Fruit fly (Drosophila melanogaster): ENCODE measurements around the gene DIP1.

The DIP1 gene

DNA sequence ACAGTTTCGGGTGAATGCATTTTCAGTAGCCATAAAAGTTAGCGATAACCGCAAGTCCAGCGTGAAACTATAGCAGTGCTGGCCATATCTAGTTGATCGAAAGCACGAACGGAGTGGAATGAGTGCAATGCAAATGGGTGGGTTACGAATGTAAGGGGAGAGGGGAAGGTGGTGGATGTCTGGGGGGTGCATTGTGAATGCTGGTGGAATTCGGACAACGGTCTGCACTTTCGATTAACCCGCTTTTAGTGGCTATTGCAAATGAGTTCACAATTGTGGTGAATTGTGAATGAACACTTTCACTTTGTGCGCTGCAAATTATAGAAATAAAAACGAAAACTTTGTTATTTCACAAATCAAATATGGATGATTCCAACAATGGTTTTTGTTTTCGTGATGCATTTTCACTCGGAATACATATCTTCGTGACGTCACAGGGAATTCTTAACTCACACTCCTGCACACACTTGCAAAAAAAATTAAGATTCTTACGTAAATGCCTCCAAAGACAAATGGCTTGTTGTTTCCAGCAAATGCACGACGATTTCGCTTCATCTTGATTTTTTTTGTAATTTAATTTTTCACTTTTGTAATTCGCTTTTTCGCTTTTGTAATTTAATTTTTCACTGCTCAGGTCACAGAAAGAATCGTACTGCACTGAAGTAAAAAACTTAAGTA, at the start of gene DIP1 (continued):
- TF ChIP-seq CG15336 (GFP tag; IDR thresholded peaks at IDR 0.05) (peak; percentile 59; the same call in 1 of the 2 replicates), CG6163 (GFP tag; IDR thresholded peaks at IDR 0.05) (peak; percentile 75), CG9139 (GFP tag; optimal IDR thresholded peaks at IDR 0.05) (peak; percentile 5), CG6792 (GFP tag; optimal IDR thresholded peaks at IDR 0.05) (peak; percentile 51), Smox (GFP tag; optimal IDR thresholded peaks at IDR 0.05) (peak; percentile 73), CG6854 (GFP tag; optimal IDR thresholded peaks at IDR 0.05) (peak; percentile 59), Eip93F (GFP tag; optimal IDR thresholded peaks at IDR 0.05) (no peak), spab (GFP tag; optimal IDR thresholded peaks at IDR 0.05) (peak; percentile 40), CG10669 (GFP tag; optimal IDR thresholded peaks at IDR 0.05) (peak; percentile 61)

DNA sequence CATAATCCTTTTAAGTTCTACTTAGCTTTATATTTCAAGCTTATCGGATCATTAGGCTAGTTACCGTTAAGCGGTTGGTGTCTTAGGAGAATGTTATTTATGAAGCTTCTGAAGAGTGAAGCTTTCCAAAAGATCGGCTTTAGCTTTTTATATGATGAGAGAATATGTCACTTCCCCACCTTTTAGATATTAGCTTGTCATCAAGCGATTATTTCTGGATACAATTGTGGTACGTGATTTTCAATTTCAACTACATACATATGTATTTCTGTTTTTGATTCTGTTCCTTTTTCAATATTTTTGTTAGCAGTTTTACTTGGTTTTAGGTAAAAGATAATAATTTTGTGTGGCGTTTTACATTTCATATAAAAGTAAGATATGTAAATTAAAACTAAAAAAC, 2.9 kb upstream of the DIP1 start:
- TF ChIP-seq CG1621 (tag; optimal IDR thresholded peaks at IDR 0.05) = no peak
- no peak for TF ChIP-seq CG3919 (GFP tag; optimal IDR thresholded peaks at IDR 0.05)
- TF ChIP-seq salr (GFP tag; optimal IDR thresholded peaks at IDR 0.05) = no peak
- no peak for TF ChIP-seq net (GFP tag; optimal IDR thresholded peaks at IDR 0.05)
- TF ChIP-seq CG4318 (GFP tag; optimal IDR thresholded peaks at IDR 0.05) = no peak
- TF ChIP-seq fd59A (GFP tag; optimal IDR thresholded peaks at IDR 0.05) = no peak
- no peak for TF ChIP-seq dac (GFP tag; optimal IDR thresholded peaks at IDR 0.05)
- TF ChIP-seq Met (GFP tag; optimal IDR thresholded peaks at IDR 0.05) = no peak
- TF ChIP-seq ss (GFP tag; optimal IDR thresholded peaks at IDR 0.05) = no peak
- no peak for TF ChIP-seq CG6854 (GFP tag; optimal IDR thresholded peaks at IDR 0.05)
- no peak for TF ChIP-seq CG8319 (GFP tag; optimal IDR thresholded peaks at IDR 0.05)
- no peak for TF ChIP-seq CG10669 (GFP tag; optimal IDR thresholded peaks at IDR 0.05)
- no peak for TF ChIP-seq OdsH (GFP tag; optimal IDR thresholded peaks at IDR 0.05)
- no peak for TF ChIP-seq topi (GFP tag; optimal IDR thresholded peaks at IDR 0.05)
- no peak for TF ChIP-seq dsx (GFP tag; optimal IDR thresholded peaks at IDR 0.05; ENCODE audit: poor library complexity, severe bottlenecking)
- TF ChIP-seq CG8632 (GFP tag; optimal IDR thresholded peaks at IDR 0.05) = no peak
- no peak for TF ChIP-seq Hr39 (GFP tag; optimal IDR thresholded peaks at IDR 0.05)
- no peak for TF ChIP-seq Ets96B (tag; optimal IDR thresholded peaks at IDR 0.05)
- no peak for TF ChIP-seq CG31627 (GFP tag; optimal IDR thresholded peaks at IDR 0.05)
- TF ChIP-seq cyc (GFP tag; optimal IDR thresholded peaks at IDR 0.05) = no peak

DNA sequence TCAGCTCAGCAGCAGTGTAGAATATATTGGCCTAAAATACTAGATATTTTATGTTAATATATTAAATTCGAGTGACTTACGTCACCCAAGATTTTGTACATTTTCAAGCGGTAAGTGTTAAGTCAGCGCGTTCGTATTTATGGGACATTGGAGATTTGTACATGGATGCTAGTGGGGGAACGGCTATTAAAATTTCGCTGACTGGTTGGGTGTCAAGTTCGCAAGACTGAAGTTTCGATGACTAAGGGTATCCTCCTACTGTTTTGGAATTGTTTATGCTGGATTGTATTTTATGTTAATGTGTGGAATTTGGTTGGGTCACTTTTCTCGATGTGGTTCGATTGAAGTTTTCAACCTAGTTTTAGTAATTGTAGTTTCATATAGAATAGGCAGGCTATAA, 2.3 kb upstream of the DIP1 start:
- no peak for TF ChIP-seq Sox102F (GFP tag; optimal IDR thresholded peaks at IDR 0.05)

DNA sequence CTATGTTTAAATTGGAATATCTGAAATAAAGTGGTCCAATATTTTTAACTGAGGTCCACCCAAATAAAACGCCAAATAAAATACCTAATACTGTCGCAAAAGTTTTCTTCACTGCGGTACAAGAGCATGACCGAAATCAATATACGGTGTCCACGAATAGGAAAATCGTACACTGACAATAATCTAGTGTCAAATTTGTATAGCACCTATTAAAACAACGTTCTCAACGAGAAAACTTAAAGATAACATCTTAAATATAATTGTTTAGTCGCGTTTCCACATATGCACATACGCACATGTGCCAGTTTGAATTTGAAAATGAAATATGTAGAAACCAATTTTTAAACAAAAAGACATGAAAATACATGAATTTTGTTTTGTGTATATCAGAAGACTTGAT, 1.5 kb upstream of the DIP1 start:
- TF ChIP-seq CG1621 (tag; optimal IDR thresholded peaks at IDR 0.05) (peak; percentile 17), CG15336 (GFP tag; IDR thresholded peaks at IDR 0.05) (peak; percentile 66), CG6276 (GFP tag; optimal IDR thresholded peaks at IDR 0.05) (peak; percentile 10), CG8119 (GFP tag; IDR thresholded peaks at IDR 0.05) (peak; percentile 56; the same call in 1 of the 3 replicates), CG10631 (GFP tag; optimal IDR thresholded peaks at IDR 0.05) (peak; percentile 33), Hr39 (GFP tag; optimal IDR thresholded peaks at IDR 0.05) (peak; percentile 62), CG16779 (tag; optimal IDR thresholded peaks at IDR 0.05) (peak; percentile 7), CG4318 (GFP tag; optimal IDR thresholded peaks at IDR 0.05) (peak; percentile 4), fd85E (GFP tag; optimal IDR thresholded peaks at IDR 0.05) (no peak), dsx (GFP tag; optimal IDR thresholded peaks at IDR 0.05; ENCODE audit: poor library complexity, severe bottlenecking) (peak; percentile 11), net (GFP tag; optimal IDR thresholded peaks at IDR 0.05) (peak; percentile 48), CG3032 (tag; optimal IDR thresholded peaks at IDR 0.05) (peak; percentile 40), CG6808 (GFP tag; optimal IDR thresholded peaks at IDR 0.05) (peak; percentile 36), CG11294 (GFP tag; IDR thresholded peaks at IDR 0.05) (no peak), Smox (GFP tag; optimal IDR thresholded peaks at IDR 0.05) (peak; percentile 53), CG10669 (GFP tag; optimal IDR thresholded peaks at IDR 0.05) (peak; percentile 36), Sox15 (GFP tag; optimal IDR thresholded peaks at IDR 0.05) (peak; percentile 16), CG11762 (GFP tag; optimal IDR thresholded peaks at IDR 0.05; ENCODE audit: insufficient read depth) (peak; percentile 49), CG3919 (GFP tag; optimal IDR thresholded peaks at IDR 0.05) (peak; percentile 64), OdsH (GFP tag; optimal IDR thresholded peaks at IDR 0.05) (peak; percentile 69), Ets96B (tag; optimal IDR thresholded peaks at IDR 0.05) (peak; percentile 49), Sox14 (GFP tag; optimal IDR thresholded peaks at IDR 0.05) (peak; percentile 44), CG8632 (GFP tag; optimal IDR thresholded peaks at IDR 0.05) (peak; percentile 20), CG6792 (GFP tag; optimal IDR thresholded peaks at IDR 0.05) (peak; percentile 35), CG34406 (GFP tag; optimal IDR thresholded peaks at IDR 0.05) (peak; percentile 7), Sox102F (GFP tag; optimal IDR thresholded peaks at IDR 0.05) (peak; percentile 63), vri (GFP tag; optimal IDR thresholded peaks at IDR 0.05) (peak; percentile 41), Eip75B (GFP tag; optimal IDR thresholded peaks at IDR 0.05) (peak; percentile 56), Lpt (GFP tag; optimal IDR thresholded peaks at IDR 0.05) (no peak)

Data from whole organism, prepupa.